Fruit fly (Drosophila melanogaster) whole organism, pupa: ENCODE data around the gene Nt5a.

Experiments
- CG4496 ChIP-seq: fragments of 200-800 bp; sonication (Bioruptor generic); IDR thresholded peaks from 3 replicates; pipeline ENCODE4 v1.3.6; 2022; ENCODE audit warnings: missing biosample characterization, missing genetic modification characterization
- CG8301 ChIP-seq: fragments of 200-800 bp; sonication (Bioruptor generic); optimal IDR thresholded peaks from 2 replicates; lab custom pipeline; 2018; ENCODE audit warnings: missing biosample characterization, mild to moderate bottlenecking, missing genetic modification characterization
- Pif1B ChIP-seq: fragments of 200-800 bp; sonication (Bioruptor generic); optimal IDR thresholded peaks from 3 replicates; lab custom pipeline; 2016; ENCODE audit warnings: missing biosample characterization, missing genetic modification characterization

dm6 chr3L:1335989-1336961, 29.1 kb upstream of the Nt5a start:
- TF ChIP-seq Pif1B (GFP tag; lab: Kevin White, UChicago) (no peak), CG8301 (tag; lab: Kevin White, UChicago) (no peak), CG4496 (GFP tag; lab: Robert Waterston, UW) (no peak)
